Worm (Caenorhabditis elegans) whole organism, late embryonic: ENCODE data around the gene F58G1.2.

ENCODE experiments used
- C38D4.7 ChIP-seq: fragments of 200-800 bp; sonication (Bioruptor generic); optimal IDR thresholded peaks from 2 replicates; lab custom pipeline; 2018; ENCODE audit warnings: mild to moderate bottlenecking, missing genetic modification characterization, moderate library complexity, missing compliant biosample characterization
- K09A11.1 ChIP-seq: sonication (generic microtip); optimal IDR thresholded peaks from 2 replicates; lab custom pipeline; 2017; ENCODE audit warnings: antibody characterized with exemption, mild to moderate bottlenecking, missing genetic modification characterization, missing compliant biosample characterization; ENCODE audit not compliant: insufficient read depth
- ceh-48 ChIP-seq: sonication (generic microtip); optimal IDR thresholded peaks from 2 replicates; lab custom pipeline; 2016; ENCODE audit warnings: missing genetic modification characterization, inconsistent platforms, missing compliant biosample characterization
- che-1 ChIP-seq: sonication (generic microtip); optimal IDR thresholded peaks from 2 replicates; lab custom pipeline; 2016; ENCODE audit warnings: mild to moderate bottlenecking, missing genetic modification characterization, missing compliant biosample characterization
- elt-2 ChIP-seq: sonication (generic microtip); optimal IDR thresholded peaks from 2 replicates; lab custom pipeline; 2016; ENCODE audit warnings: missing genetic modification reagents, missing genetic modification characterization, missing compliant biosample characterization
- gmeb-2 ChIP-seq: sonication (generic microtip); optimal IDR thresholded peaks from 2 replicates; lab custom pipeline; 2016; ENCODE audit warnings: missing genetic modification characterization, inconsistent platforms, missing compliant biosample characterization
- hlh-30 ChIP-seq: sonication (generic microtip); optimal IDR thresholded peaks from 2 replicates; lab custom pipeline; 2017; ENCODE audit warnings: antibody characterized with exemption, missing genetic modification characterization, missing compliant biosample characterization; ENCODE audit not compliant: insufficient read depth
- nfya-1 ChIP-seq: sonication (generic microtip); optimal IDR thresholded peaks from 2 replicates; lab custom pipeline; 2017; ENCODE audit warnings: missing genetic modification characterization, mild to moderate bottlenecking, missing compliant biosample characterization, antibody characterized with exemption, moderate library complexity
- pag-3 ChIP-seq: sonication (generic microtip); optimal IDR thresholded peaks from 2 replicates; lab custom pipeline; 2016; ENCODE audit warnings: missing compliant biosample characterization, missing genetic modification characterization, borderline replicate concordance
- pqm-1 ChIP-seq: sonication (generic microtip); optimal IDR thresholded peaks from 2 replicates; lab custom pipeline; 2016; ENCODE audit warnings: missing genetic modification characterization, missing compliant biosample characterization
- unc-55 ChIP-seq: sonication (generic microtip); optimal IDR thresholded peaks from 2 replicates; lab custom pipeline; 2017; ENCODE audit warnings: missing biosample characterization, missing genetic modification reagents, missing genetic modification characterization

DNA sequence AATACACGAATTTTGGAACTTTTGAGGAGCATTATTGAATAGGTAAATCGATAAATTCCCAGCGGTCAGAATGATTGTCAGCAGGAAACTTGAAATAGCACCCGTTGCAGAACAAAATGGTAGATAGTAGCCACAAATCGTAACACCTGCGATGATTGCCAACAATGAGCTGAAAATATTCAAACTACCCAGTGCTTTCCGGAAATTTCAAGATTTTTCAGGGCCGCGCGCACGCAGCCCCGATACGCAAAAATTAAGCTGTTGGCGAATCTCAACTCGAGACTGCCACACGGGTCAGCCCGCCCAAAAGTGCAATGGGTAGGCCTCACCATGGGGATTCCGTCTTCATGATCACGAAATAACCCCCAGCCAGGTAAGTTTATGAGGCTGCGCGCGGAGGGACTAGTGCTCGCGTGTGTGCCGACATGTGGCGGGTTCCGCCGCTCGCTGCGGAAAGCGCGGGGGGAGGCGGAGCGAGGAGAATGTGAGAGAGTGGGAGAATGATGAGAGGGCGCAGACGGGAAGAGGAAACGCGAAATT is 25.8 kb upstream of the F58G1.2 start:
- TF ChIP-seq pag-3 (no peak), hlh-30 (tag; lab: Kevin White, UChicago) (peak; percentile 78), nfya-1 (peak; percentile 66), K09A11.1 (tag; lab: Kevin White, UChicago) (no peak), gmeb-2 (peak; percentile 45), pqm-1 (tag; lab: Kevin White, UChicago) (peak; percentile 29), elt-2 (tag; lab: Kevin White, UChicago) (peak; percentile 82), C38D4.7 (GFP tag; lab: Kevin White, UChicago) (peak; percentile 42), unc-55 (GFP tag; lab: Kevin White, UChicago) (peak; percentile 8), ceh-48 (no peak), che-1 (tag; lab: Kevin White, UChicago) (no peak)
